Worm (Caenorhabditis elegans) whole organism, young adult: ENCODE measurements around the gene dgn-3.
"Not testable (repeated sequence)": the region's sequence is repeated elsewhere in the genome, so short reads cannot be mapped to it uniquely, and the experiment has no call there.

ENCODE experiments used
- C06A6.2 ChIP-seq: fragments of 200-800 bp; sonication (Bioruptor generic); conservative IDR thresholded peaks from 2 replicates; pipeline ENCODE4 v1.3.6; 2022; ENCODE audit warnings: missing genetic modification characterization, missing compliant biosample characterization
- F52B5.7 ChIP-seq: sonication (generic microtip); optimal IDR thresholded peaks from 2 replicates; lab custom pipeline; 2016; ENCODE audit warnings: mild to moderate bottlenecking, missing genetic modification characterization, missing compliant biosample characterization
- ama-1 ChIP-seq, 3 experiments: fragments of 150-350 bp in 1 of 3; sonication (generic microtip) in 2 of 3; optimal IDR thresholded peaks; 2 replicates each; lab custom pipeline; 2014 to 2018; ENCODE audit warnings: missing biosample characterization in 2 of 3, missing genetic modification characterization in 2 of 3, missing genetic modification reagents in 2 of 3
- attf-3 ChIP-seq: fragments of 200-800 bp; sonication (Bioruptor generic); conservative IDR thresholded peaks from 2 replicates; pipeline ENCODE4 v1.3.6; 2022; ENCODE audit warnings: missing genetic modification reagents, missing genetic modification characterization, missing compliant biosample characterization
- ccch-3 ChIP-seq: fragments of 200-800 bp; sonication (Bioruptor generic); optimal IDR thresholded peaks from 2 replicates; lab custom pipeline; 2018; ENCODE audit warnings: mild to moderate bottlenecking, missing genetic modification characterization, missing compliant biosample characterization
- cebp-2 ChIP-seq: fragments of 200-800 bp; sonication (Bioruptor generic); IDR thresholded peaks from 2 replicates; pipeline ENCODE4 v1.3.6; 2022; ENCODE audit warnings: missing genetic modification characterization, missing compliant biosample characterization
- ceh-40 ChIP-seq: fragments of 200-800 bp; sonication (Bioruptor generic); IDR thresholded peaks from 2 replicates; pipeline ENCODE4 v1.3.6; 2022; ENCODE audit warnings: missing genetic modification characterization, missing compliant biosample characterization
- chd-7 ChIP-seq: sonication (generic microtip); optimal IDR thresholded peaks from 2 replicates; lab custom pipeline; 2016; ENCODE audit warnings: mild to moderate bottlenecking, missing genetic modification characterization, moderate library complexity, missing compliant biosample characterization
- dox-1 ChIP-seq: fragments of 200-800 bp; sonication (Bioruptor generic); IDR thresholded peaks from 2 replicates; pipeline ENCODE4 v1.3.6; 2022; ENCODE audit warnings: missing genetic modification reagents, missing genetic modification characterization, missing compliant biosample characterization
- efl-1 ChIP-seq: fragments of 150-350 bp; optimal IDR thresholded peaks from 2 replicates; lab custom pipeline; 2014; ENCODE audit warnings: missing biosample characterization, missing genetic modification reagents, missing genetic modification characterization
- egl-18 ChIP-seq: fragments of 200-800 bp; sonication (Bioruptor generic); IDR thresholded peaks from 2 replicates; pipeline ENCODE4 v1.3.6; 2022; ENCODE audit warnings: missing genetic modification reagents, missing genetic modification characterization, missing compliant biosample characterization
- egrh-3 ChIP-seq: fragments of 200-800 bp; sonication (Bioruptor generic); IDR thresholded peaks from 2 replicates; pipeline ENCODE4 v1.3.6; 2022; ENCODE audit warnings: missing genetic modification reagents, missing genetic modification characterization, missing compliant biosample characterization
- gei-17 ChIP-seq: fragments of 200-800 bp; sonication (Bioruptor generic); optimal IDR thresholded peaks from 2 replicates; lab custom pipeline; 2018; ENCODE audit warnings: mild to moderate bottlenecking, missing genetic modification characterization, missing compliant biosample characterization
- hmg-1.2 ChIP-seq: fragments of 200-800 bp; sonication (Bioruptor generic); IDR thresholded peaks from 2 replicates; pipeline ENCODE4 v1.3.6; 2022; ENCODE audit warnings: missing genetic modification reagents, missing genetic modification characterization, missing compliant biosample characterization
- lsy-27 ChIP-seq: sonication (generic microtip); optimal IDR thresholded peaks from 2 replicates; lab custom pipeline; 2017; ENCODE audit warnings: missing genetic modification characterization, mild to moderate bottlenecking, missing compliant biosample characterization, antibody characterized with exemption, missing genotype, borderline replicate concordance; ENCODE audit not compliant: insufficient read depth
- madf-6 ChIP-seq: fragments of 200-800 bp; sonication (Bioruptor generic); IDR thresholded peaks from 2 replicates; pipeline ENCODE4 v1.3.6; 2022; ENCODE audit warnings: missing genetic modification reagents, missing genetic modification characterization, missing compliant biosample characterization
- mes-4 ChIP-seq: sonication (generic microtip); optimal IDR thresholded peaks from 2 replicates; lab custom pipeline; 2016; ENCODE audit warnings: missing genotype, missing genetic modification characterization, missing compliant biosample characterization
- nfya-1 ChIP-seq: sonication (generic microtip); optimal IDR thresholded peaks from 2 replicates; lab custom pipeline; 2017; ENCODE audit warnings: antibody characterized with exemption, missing compliant biosample characterization, missing genetic modification characterization, borderline replicate concordance; ENCODE audit not compliant: insufficient read depth
- nfya-2 ChIP-seq: fragments of 200-800 bp; sonication (Bioruptor generic); IDR thresholded peaks from 2 replicates; pipeline ENCODE4 v1.3.6; 2022; ENCODE audit warnings: missing genetic modification reagents, missing genetic modification characterization, missing compliant biosample characterization
- nfyb-1 ChIP-seq: fragments of 200-800 bp; sonication (Bioruptor generic); IDR thresholded peaks from 2 replicates; pipeline ENCODE4 v1.3.6; 2022; ENCODE audit warnings: missing genetic modification reagents, missing genetic modification characterization, missing compliant biosample characterization
- nhr-120 ChIP-seq: fragments of 200-800 bp; sonication (Bioruptor generic); IDR thresholded peaks from 2 replicates; pipeline ENCODE4 v1.3.6; 2022; ENCODE audit warnings: missing genetic modification characterization, missing compliant biosample characterization
- nhr-179 ChIP-seq: sonication (generic microtip); optimal IDR thresholded peaks from 2 replicates; lab custom pipeline; 2016; ENCODE audit warnings: mild to moderate bottlenecking, missing genetic modification characterization, missing compliant biosample characterization
- pha-4 ChIP-seq: fragments of 150-350 bp; sonication (generic microtip); optimal IDR thresholded peaks from 2 replicates; lab custom pipeline; 2014; ENCODE audit warnings: missing biosample characterization, missing genetic modification reagents, missing genetic modification characterization
- rpc-1 ChIP-seq, 2 experiments: fragments of 150-350 bp in 1 of 2; sonication (generic microtip) in 1 of 2; optimal IDR thresholded peaks; 2 replicates each; lab custom pipeline; 2014 to 2018; ENCODE audit warnings: missing biosample characterization in 1 of 2, missing genetic modification characterization in 1 of 2, missing genetic modification reagents in 1 of 2, missing genotype in 1 of 2
- snpc-4 ChIP-seq, 5 experiments: fragments of 150-350 bp in 1 of 5; sonication (generic microtip) in 4 of 5; optimal IDR thresholded peaks; 2 replicates each; lab custom pipeline; 2014 to 2018; ENCODE audit warnings: missing genetic modification characterization in 5 of 5, missing biosample characterization in 3 of 5, antibody characterized with exemption in 2 of 5, mild to moderate bottlenecking in 2 of 5, missing compliant biosample characterization in 2 of 5, missing genotype in 2 of 5, moderate library complexity in 2 of 5, missing genetic modification reagents in 1 of 5
- sptf-2 ChIP-seq: fragments of 200-800 bp; sonication (Bioruptor generic); optimal IDR thresholded peaks from 2 replicates; lab custom pipeline; 2018; ENCODE audit warnings: mild to moderate bottlenecking, missing genetic modification characterization, missing compliant biosample characterization
- tbx-9 ChIP-seq: sonication (generic microtip); optimal IDR thresholded peaks from 2 replicates; lab custom pipeline; 2016; ENCODE audit warnings: borderline replicate concordance, missing genetic modification characterization, inconsistent platforms, missing compliant biosample characterization
- unc-62 ChIP-seq: fragments of 150-350 bp; optimal IDR thresholded peaks from 2 replicates; lab custom pipeline; 2014; ENCODE audit warnings: missing biosample characterization, missing genetic modification reagents, missing genetic modification characterization
- zfh-2 ChIP-seq: fragments of 200-800 bp; sonication (Bioruptor generic); conservative IDR thresholded peaks from 2 replicates; pipeline ENCODE4 v1.3.6; 2022; ENCODE audit warnings: missing genetic modification reagents, missing genetic modification characterization, missing compliant biosample characterization
- ztf-3 ChIP-seq: fragments of 200-800 bp; sonication (Bioruptor generic); optimal IDR thresholded peaks from 2 replicates; lab custom pipeline; 2018; ENCODE audit warnings: mild to moderate bottlenecking, missing genetic modification characterization, missing compliant biosample characterization

dgn-3 gene

DNA sequence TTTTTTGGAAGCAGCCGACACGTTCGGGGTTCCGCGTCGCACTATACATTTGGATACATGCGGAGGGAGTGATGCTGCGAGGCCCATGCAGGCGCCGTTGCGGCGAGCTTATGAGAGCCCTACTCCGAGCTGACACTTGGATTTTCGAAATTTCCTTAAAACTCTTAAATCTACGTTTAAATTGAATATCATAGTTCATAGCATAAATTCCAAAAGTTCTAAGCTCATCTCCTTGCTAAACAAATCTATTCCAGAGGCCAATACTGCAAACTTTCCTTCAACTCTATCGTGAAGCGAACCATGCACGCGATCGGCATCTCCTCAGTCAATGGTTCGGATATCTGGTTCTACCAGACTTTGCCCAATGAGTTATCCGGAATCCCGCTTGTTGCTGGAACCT is at the start of gene dgn-3:
Gene dgn-3 (plus strand): TSS at position 301 of the 400 bp plus-strand sequence.
- TF ChIP-seq pha-4 (tag; lab: Kevin White, UChicago) (no peak), egl-18 (GFP tag; lab: Robert Waterston, UW) (no peak), ccch-3 (GFP tag; lab: Kevin White, UChicago) (no peak), nhr-179 (tag; lab: Kevin White, UChicago) (no peak), unc-62 (GFP tag; lab: Kevin White, UChicago) (no peak), snpc-4 (GFP tag; optimal IDR thresholded peaks at IDR 0.05; lab: Kevin White, UChicago) (no peak), snpc-4 (tag; optimal IDR thresholded peaks at IDR 0.05; lab: Kevin White, UChicago) (peak in 1 of 4 experiments; percentile 54), sptf-2 (no peak), F52B5.7 (tag; lab: Kevin White, UChicago) (no peak), attf-3 (no peak), zfh-2 (GFP tag; lab: Robert Waterston, UW) (peak; percentile 50; the same call in 1 of the 2 replicates), nfya-1 (tag; lab: Kevin White, UChicago) (no peak)

DNA sequence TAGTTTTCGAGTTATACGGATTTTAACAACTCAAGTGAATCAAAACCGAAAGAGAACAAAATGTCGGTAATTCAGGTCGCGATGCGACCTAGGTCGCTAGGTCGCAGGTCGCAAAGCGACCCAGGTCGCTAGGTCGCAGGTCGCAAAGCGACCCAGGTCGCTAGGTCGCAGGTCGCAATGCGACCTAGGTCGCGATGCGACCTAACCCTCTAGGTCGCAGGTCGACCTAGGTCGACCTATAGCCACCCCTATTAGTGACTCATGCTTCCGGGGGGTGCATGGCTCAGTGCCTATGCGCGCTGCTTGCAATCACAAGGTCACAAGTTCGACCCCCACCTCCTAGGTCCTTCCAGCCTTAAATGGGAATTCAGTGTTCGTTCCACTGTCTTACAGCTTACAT is 48.2 kb upstream of the dgn-3 start:
- peak; percentile 44; the same call in 1 of the 2 replicates for TF ChIP-seq egrh-3 (GFP tag; lab: Robert Waterston, UW)
- 0 out of 2 replicates have a peak, but pooled peaks have one; percentile 56 for TF ChIP-seq nhr-120 (GFP tag; lab: Robert Waterston, UW)
- not testable (repeated sequence) for TF ChIP-seq rpc-1 (optimal IDR thresholded peaks at IDR 0.05; lab: Kevin White, UChicago)
- TF ChIP-seq rpc-1 (tag; optimal IDR thresholded peaks at IDR 0.05; lab: Kevin White, UChicago): peak; percentile 15
- TF ChIP-seq nfyb-1 (GFP tag; lab: Robert Waterston, UW): 0 out of 2 replicates have a peak, but pooled peaks have one; percentile 15

DNA sequence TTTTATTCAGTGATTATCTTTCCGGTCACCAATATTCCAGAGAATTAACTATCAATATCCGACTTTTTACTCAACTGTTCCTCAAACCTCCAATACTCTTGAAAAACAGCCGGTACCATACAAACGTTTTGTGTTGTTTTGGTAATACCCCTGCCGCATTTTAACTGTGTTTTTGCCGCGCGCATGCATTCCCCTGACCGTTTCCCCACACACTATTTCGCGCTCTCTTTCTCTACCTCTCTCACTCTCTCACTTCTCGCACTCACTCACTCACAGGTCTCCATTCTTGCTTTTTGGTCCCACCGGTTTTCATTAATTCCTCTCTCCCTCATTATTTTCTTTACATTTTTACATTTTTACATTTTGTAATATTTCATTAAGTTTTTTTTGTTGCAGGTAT is 47.1 kb upstream of the dgn-3 start, which contains the start of gene meg-4:
Gene meg-4 (plus strand): TSS at position 397 of the 400 bp plus-strand sequence.
- TF ChIP-seq efl-1 (GFP tag; lab: Kevin White, UChicago): no peak
- peak; percentile 62 for TF ChIP-seq hmg-1.2 (GFP tag; lab: Robert Waterston, UW)
- TF ChIP-seq chd-7: no peak
- TF ChIP-seq madf-6 (GFP tag; lab: Robert Waterston, UW): 0 out of 2 replicates have a peak, but pooled peaks have one; percentile 29
- TF ChIP-seq dox-1: no peak
- no peak for TF ChIP-seq ama-1 (optimal IDR thresholded peaks at IDR 0.05; lab: Kevin White, UChicago)
- TF ChIP-seq ama-1 (GFP tag; optimal IDR thresholded peaks at IDR 0.05; lab: Kevin White, UChicago): no peak
- TF ChIP-seq C06A6.2 (GFP tag; lab: Robert Waterston, UW): no peak
- no peak for TF ChIP-seq cebp-2 (GFP tag; lab: Robert Waterston, UW)
- no peak for TF ChIP-seq tbx-9 (tag; lab: Kevin White, UChicago)
- TF ChIP-seq lsy-27: no peak
- TF ChIP-seq nfya-2 (GFP tag; lab: Robert Waterston, UW): no peak
- no peak for TF ChIP-seq gei-17 (GFP tag; lab: Kevin White, UChicago)

DNA sequence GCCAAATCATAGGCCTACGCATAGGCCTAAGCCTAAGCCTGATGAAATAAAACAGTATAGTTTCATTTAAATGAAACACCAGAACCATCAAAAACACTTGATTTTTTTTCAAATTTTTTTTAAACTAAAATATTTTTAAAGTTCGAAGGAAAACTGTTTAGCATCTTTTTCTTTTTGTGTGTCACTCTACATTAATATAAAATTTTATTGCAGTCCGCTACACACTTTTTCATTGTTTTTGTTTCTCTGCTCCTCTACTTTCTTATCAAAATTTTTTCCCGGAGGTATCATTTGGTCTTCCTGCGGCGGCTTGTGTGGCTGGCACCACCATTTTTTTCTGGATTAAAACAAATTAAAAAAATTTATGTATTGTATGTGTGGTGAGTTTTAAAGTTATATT is 42.6 kb upstream of the dgn-3 start, which contains the start of gene C36C9.11:
Gene C36C9.11 (plus strand): TSS at position 301 of the 400 bp plus-strand sequence.
- TF ChIP-seq ztf-3 (GFP tag; lab: Kevin White, UChicago); dox-1; ceh-40 (GFP tag; lab: Robert Waterston, UW): not testable (repeated sequence)

DNA sequence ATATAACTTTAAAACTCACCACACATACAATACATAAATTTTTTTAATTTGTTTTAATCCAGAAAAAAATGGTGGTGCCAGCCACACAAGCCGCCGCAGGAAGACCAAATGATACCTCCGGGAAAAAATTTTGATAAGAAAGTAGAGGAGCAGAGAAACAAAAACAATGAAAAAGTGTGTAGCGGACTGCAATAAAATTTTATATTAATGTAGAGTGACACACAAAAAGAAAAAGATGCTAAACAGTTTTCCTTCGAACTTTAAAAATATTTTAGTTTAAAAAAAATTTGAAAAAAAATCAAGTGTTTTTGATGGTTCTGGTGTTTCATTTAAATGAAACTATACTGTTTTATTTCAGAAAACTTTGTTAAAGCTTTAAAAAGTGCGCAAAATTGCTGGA is 39.7 kb upstream of the dgn-3 start, which contains the start of gene C36C9.12:
Gene C36C9.12 (minus strand): TSS at position 101 of the 400 bp plus-strand sequence.
- TF ChIP-seq ccch-3 (GFP tag; lab: Kevin White, UChicago); lsy-27; mes-4 (tag; lab: Kevin White, UChicago): not testable (repeated sequence)
- TF ChIP-seq, all 124 proteins: peak for 0; not testable (repeated sequence) for 124
